Worm (Caenorhabditis elegans): Measurements from ENCODE around the gene dlg-1.

dlg-1 gene

ce11 chrX:5479300-5479811, at the start of gene dlg-1:
TSS of gene dlg-1 (plus strand) at chrX:5479700.
- TF ChIP-seq efl-1 (optimal IDR thresholded peaks at IDR 0.05) (no peak), efl-1 (GFP tag; optimal IDR thresholded peaks at IDR 0.05 in 1 of 2) (peak in 1 of 2 experiments; percentile 7), blmp-1 (tag; optimal IDR thresholded peaks at IDR 0.05) (no peak), mdl-1 (tag; optimal IDR thresholded peaks at IDR 0.05) (peak in 1 of 2 experiments; percentile 8), nhr-11 (tag; optimal IDR thresholded peaks at IDR 0.05) (no peak)

- TF ChIP-seq ces-1 (GFP tag; optimal IDR thresholded peaks at IDR 0.05), result no peak
- no peak for TF ChIP-seq tbx-2 (tag; optimal IDR thresholded peaks at IDR 0.05)
- no peak for TF ChIP-seq isw-1 (GFP tag; IDR thresholded peaks at IDR 0.05)
- no peak for TF ChIP-seq hlh-17 (GFP tag; optimal IDR thresholded peaks at IDR 0.05; ENCODE audit: borderline replicate concordance)
- TF ChIP-seq nhr-90 (tag; optimal IDR thresholded peaks at IDR 0.05; ENCODE audit: poor library complexity), result no peak
- TF ChIP-seq mab-9 (GFP tag; IDR thresholded peaks at IDR 0.05), result no peak
- TF ChIP-seq elt-3 (tag; optimal IDR thresholded peaks at IDR 0.05), result no peak
- no peak for TF ChIP-seq hlh-4 (tag; optimal IDR thresholded peaks at IDR 0.05)
- no peak for TF ChIP-seq xbp-1 (tag; optimal IDR thresholded peaks at IDR 0.05)
- no peak for TF ChIP-seq zip-4 (GFP tag; optimal IDR thresholded peaks at IDR 0.05)
- TF ChIP-seq skn-1 (tag; optimal IDR thresholded peaks at IDR 0.05), result no peak
- no peak for TF ChIP-seq ceh-63 (GFP tag; optimal IDR thresholded peaks at IDR 0.05)
- no peak for TF ChIP-seq ceh-90 (tag; optimal IDR thresholded peaks at IDR 0.05)
- no peak for TF ChIP-seq nhr-237 (tag; optimal IDR thresholded peaks at IDR 0.05)
Measured at ce11 chrX:5433912-5434311, 45.6 kb upstream of the dlg-1 start.

ce11 chrX:5444863-5445262, 34.6 kb upstream of the dlg-1 start, which contains the start of gene itm-2:
TSS of gene itm-2 (plus strand) at chrX:5445163.
- TF ChIP-seq blmp-1 (tag; optimal IDR thresholded peaks at IDR 0.05) (no peak), efl-1 (optimal IDR thresholded peaks at IDR 0.05) (no peak), efl-1 (GFP tag; optimal IDR thresholded peaks at IDR 0.05 in 1 of 2) (peak in 1 of 2 experiments; percentile 34)

- TF ChIP-seq C04F5.9 (tag; optimal IDR thresholded peaks at IDR 0.05), result no peak
- no peak for TF ChIP-seq mdl-1 (tag; optimal IDR thresholded peaks at IDR 0.05)
- no peak for TF ChIP-seq nhr-90 (tag; optimal IDR thresholded peaks at IDR 0.05; ENCODE audit: poor library complexity)
- TF ChIP-seq ama-1 (optimal IDR thresholded peaks at IDR 0.05), result no peak
- TF ChIP-seq sup-37 (GFP tag; optimal IDR thresholded peaks at IDR 0.05), result no peak
- TF ChIP-seq mab-9 (GFP tag; IDR thresholded peaks at IDR 0.05), result no peak
- TF ChIP-seq ztf-11 (tag; optimal IDR thresholded peaks at IDR 0.05), result no peak
- TF ChIP-seq skn-1 (tag; optimal IDR thresholded peaks at IDR 0.05), result no peak
- TF ChIP-seq lin-13 (GFP tag; optimal IDR thresholded peaks at IDR 0.05), result no peak
- TF ChIP-seq nhr-20 (tag; optimal IDR thresholded peaks at IDR 0.05), result no peak
- TF ChIP-seq hpl-2 (GFP tag; optimal IDR thresholded peaks at IDR 0.05), result no peak
- TF ChIP-seq F16B12.6 (tag; optimal IDR thresholded peaks at IDR 0.05), result no peak
- TF ChIP-seq dsc-1 (tag; optimal IDR thresholded peaks at IDR 0.05), result no peak
- no peak for TF ChIP-seq zip-4 (GFP tag; optimal IDR thresholded peaks at IDR 0.05)
- TF ChIP-seq egl-27 (tag; optimal IDR thresholded peaks at IDR 0.05), result no peak
- no peak for TF ChIP-seq nhr-12 (tag; optimal IDR thresholded peaks at IDR 0.05)
- no peak for TF ChIP-seq ceh-82 (tag; optimal IDR thresholded peaks at IDR 0.05)
Measured at ce11 chrX:5447381-5447780, 32.1 kb upstream of the dlg-1 start.

ce11 chrX:5447941-5448340, 31.6 kb upstream of the dlg-1 start, which contains the start of gene C25F6.8:
TSS of gene C25F6.8 (plus strand) at chrX:5448241.
- no peak for TF ChIP-seq F16B12.6 (tag; optimal IDR thresholded peaks at IDR 0.05)
- TF ChIP-seq vab-15 (tag; optimal IDR thresholded peaks at IDR 0.05), result no peak
- no peak for TF ChIP-seq nhr-77 (tag; optimal IDR thresholded peaks at IDR 0.05)
- TF ChIP-seq ceh-82 (tag; optimal IDR thresholded peaks at IDR 0.05), result no peak
- no peak for TF ChIP-seq nhr-84 (tag; optimal IDR thresholded peaks at IDR 0.05)
- TF ChIP-seq tbx-2 (tag; optimal IDR thresholded peaks at IDR 0.05), result no peak
- TF ChIP-seq hlh-17 (GFP tag; optimal IDR thresholded peaks at IDR 0.05; ENCODE audit: borderline replicate concordance), result no peak
- TF ChIP-seq nhr-90 (tag; optimal IDR thresholded peaks at IDR 0.05; ENCODE audit: poor library complexity), result no peak
- no peak for TF ChIP-seq ceh-63 (GFP tag; optimal IDR thresholded peaks at IDR 0.05)
- TF ChIP-seq fos-1 (tag; optimal IDR thresholded peaks at IDR 0.05), result no peak
- no peak for TF ChIP-seq jun-1 (tag; optimal IDR thresholded peaks at IDR 0.05)
- no peak for TF ChIP-seq efl-3 (GFP tag; optimal IDR thresholded peaks at IDR 0.05)
- no peak for TF ChIP-seq fkh-4 (tag; optimal IDR thresholded peaks at IDR 0.05; ENCODE audit: borderline replicate concordance)
